Worm (Caenorhabditis elegans): ENCODE measurements around the gene clec-31.
A peak's percentile ranks its signal among the peaks of the same experiment; 100 is the strongest.

Gene clec-31

ce11 chrV:16815261-16815660 is 42.6 kb downstream of the clec-31 start, which contains the start of gene T20B3.1:
Gene T20B3.1 (plus strand): TSS chrV:16815561.
- TF ChIP-seq cnd-1 (tag; optimal IDR thresholded peaks at IDR 0.05): no peak
- TF ChIP-seq ceh-39 (tag; optimal IDR thresholded peaks at IDR 0.05): no peak
- TF ChIP-seq nhr-12 (tag; optimal IDR thresholded peaks at IDR 0.05): no peak
- TF ChIP-seq sem-2 (GFP tag; optimal IDR thresholded peaks at IDR 0.05): no peak
- TF ChIP-seq nhr-28 (tag; optimal IDR thresholded peaks at IDR 0.05): no peak
- no peak for TF ChIP-seq ceh-43 (GFP tag; optimal IDR thresholded peaks at IDR 0.05)
- no peak for TF ChIP-seq ztf-11 (tag; optimal IDR thresholded peaks at IDR 0.05)
- TF ChIP-seq ham-2 (GFP tag; optimal IDR thresholded peaks at IDR 0.05): no peak
- no peak for TF ChIP-seq blmp-1 (tag; optimal IDR thresholded peaks at IDR 0.05)
- TF ChIP-seq zip-8 (tag; optimal IDR thresholded peaks at IDR 0.05): no peak
- TF ChIP-seq pha-4 (tag; optimal IDR thresholded peaks at IDR 0.05): no peak
- TF ChIP-seq mls-2 (tag; optimal IDR thresholded peaks at IDR 0.05): no peak
- no peak for TF ChIP-seq mab-5 (tag; optimal IDR thresholded peaks at IDR 0.05)
- TF ChIP-seq hlh-1 (tag; optimal IDR thresholded peaks at IDR 0.05): no peak
- no peak for TF ChIP-seq mep-1 (tag; optimal IDR thresholded peaks at IDR 0.05)
- no peak for TF ChIP-seq ceh-83 (GFP tag; optimal IDR thresholded peaks at IDR 0.05)
- TF ChIP-seq nhr-76 (tag; optimal IDR thresholded peaks at IDR 0.05): no peak
- TF ChIP-seq snpc-4 (tag; optimal IDR thresholded peaks at IDR 0.05): no peak

- TF ChIP-seq unc-62 (GFP tag; optimal IDR thresholded peaks at IDR 0.05): peak; percentile 16
- no peak for TF ChIP-seq tbx-8 (GFP tag; optimal IDR thresholded peaks at IDR 0.05)
These were observed 43.2 kb downstream of the clec-31 start for ce11 chrV:16814541-16815207.

- no peak for TF ChIP-seq zip-8 (tag; optimal IDR thresholded peaks at IDR 0.05)
- TF ChIP-seq nhr-76 (tag; optimal IDR thresholded peaks at IDR 0.05): no peak
- TF ChIP-seq unc-120 (tag; optimal IDR thresholded peaks at IDR 0.05; ENCODE audit: poor library complexity, severe bottlenecking): no peak
- no peak for TF ChIP-seq ces-1 (GFP tag; optimal IDR thresholded peaks at IDR 0.05)
- TF ChIP-seq elt-3 (tag; optimal IDR thresholded peaks at IDR 0.05): no peak
- no peak for TF ChIP-seq sem-2 (GFP tag; optimal IDR thresholded peaks at IDR 0.05)
- no peak for TF ChIP-seq tbx-8 (GFP tag; optimal IDR thresholded peaks at IDR 0.05)
- TF ChIP-seq bed-3 (GFP tag; optimal IDR thresholded peaks at IDR 0.05): no peak
- TF ChIP-seq drap-1 (GFP tag; optimal IDR thresholded peaks at IDR 0.05): no peak
- TF ChIP-seq unc-62 (GFP tag; optimal IDR thresholded peaks at IDR 0.05): no peak
- TF ChIP-seq hlh-1 (tag; optimal IDR thresholded peaks at IDR 0.05): no peak
- TF ChIP-seq lin-32 (GFP tag; optimal IDR thresholded peaks at IDR 0.05): no peak
- no peak for TF ChIP-seq ceh-39 (tag; optimal IDR thresholded peaks at IDR 0.05)
- no peak for TF ChIP-seq mab-5 (tag; optimal IDR thresholded peaks at IDR 0.05)
- no peak for TF ChIP-seq M03D4.4 (tag; optimal IDR thresholded peaks at IDR 0.05)
- TF ChIP-seq ham-2 (GFP tag; optimal IDR thresholded peaks at IDR 0.05): no peak
These were observed 45.5 kb downstream of the clec-31 start for ce11 chrV:16812371-16812770.

- TF ChIP-seq mab-5 (tag; optimal IDR thresholded peaks at IDR 0.05): no peak
- TF ChIP-seq unc-39 (tag; optimal IDR thresholded peaks at IDR 0.05): no peak
- TF ChIP-seq ztf-11 (tag; optimal IDR thresholded peaks at IDR 0.05): no peak
- no peak for TF ChIP-seq lin-13 (tag; optimal IDR thresholded peaks at IDR 0.05)
- no peak for TF ChIP-seq hlh-1 (tag; optimal IDR thresholded peaks at IDR 0.05)
- no peak for TF ChIP-seq ham-2 (GFP tag; optimal IDR thresholded peaks at IDR 0.05)
- TF ChIP-seq nhr-28 (tag; optimal IDR thresholded peaks at IDR 0.05): no peak
- no peak for TF ChIP-seq ceh-39 (tag; optimal IDR thresholded peaks at IDR 0.05)
- no peak for TF ChIP-seq bed-3 (GFP tag; optimal IDR thresholded peaks at IDR 0.05)
- no peak for TF ChIP-seq blmp-1 (tag; optimal IDR thresholded peaks at IDR 0.05)
- TF ChIP-seq drap-1 (GFP tag; optimal IDR thresholded peaks at IDR 0.05): no peak
- no peak for TF ChIP-seq nhr-2 (tag; optimal IDR thresholded peaks at IDR 0.05)
- no peak for TF ChIP-seq lin-32 (GFP tag; optimal IDR thresholded peaks at IDR 0.05)
These were observed 46.0 kb downstream of the clec-31 start for ce11 chrV:16811841-16812240.

- no peak for TF ChIP-seq elt-3 (tag; optimal IDR thresholded peaks at IDR 0.05)
- TF ChIP-seq bed-3 (GFP tag; optimal IDR thresholded peaks at IDR 0.05): no peak
- no peak for TF ChIP-seq tbx-8 (GFP tag; optimal IDR thresholded peaks at IDR 0.05)
- no peak for TF ChIP-seq elt-1 (tag; optimal IDR thresholded peaks at IDR 0.05; ENCODE audit: borderline replicate concordance, insufficient read depth)
- no peak for TF ChIP-seq unc-39 (tag; optimal IDR thresholded peaks at IDR 0.05)
- no peak for TF ChIP-seq blmp-1 (tag; optimal IDR thresholded peaks at IDR 0.05)
- no peak for TF ChIP-seq nhr-28 (tag; optimal IDR thresholded peaks at IDR 0.05)
- TF ChIP-seq nhr-12 (tag; optimal IDR thresholded peaks at IDR 0.05): no peak
- no peak for TF ChIP-seq M03D4.4 (tag; optimal IDR thresholded peaks at IDR 0.05)
These were observed 49.7 kb downstream of the clec-31 start for ce11 chrV:16808168-16808567.
